Fruit fly (Drosophila melanogaster): Measurements from ENCODE around the gene CG32750.

The CG32750 gene

DNA sequence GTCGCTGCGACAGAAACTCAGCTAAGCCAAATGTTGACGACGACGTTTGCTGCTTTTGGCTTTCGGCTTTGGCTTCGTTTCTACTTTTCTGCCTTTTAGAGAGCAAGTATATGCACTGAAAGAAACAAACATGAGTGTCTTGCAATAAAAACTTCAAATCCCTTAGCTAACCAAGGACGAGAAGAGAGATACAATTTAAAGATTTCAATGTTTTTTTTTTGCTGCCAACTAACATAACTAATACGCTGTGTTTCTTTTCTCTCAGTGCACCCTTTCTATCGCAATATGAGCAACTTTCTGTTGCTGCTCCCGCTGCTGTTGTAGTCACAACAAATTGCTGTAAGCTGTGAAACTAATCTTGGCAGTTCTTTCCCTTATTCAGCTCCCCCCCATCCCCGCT is 16.8 kb downstream of the CG32750 start (continued):
- TF ChIP-seq CG16779 (tag; optimal IDR thresholded peaks at IDR 0.05), result no peak
- peak; percentile 54; the same call in 1 of the 3 replicates for TF ChIP-seq eg (GFP tag; IDR thresholded peaks at IDR 0.05)
- TF ChIP-seq CG11902 (GFP tag; optimal IDR thresholded peaks at IDR 0.05), result no peak
- TF ChIP-seq dac (GFP tag; optimal IDR thresholded peaks at IDR 0.05), result no peak
- TF ChIP-seq Hr38 (GFP tag; optimal IDR thresholded peaks at IDR 0.05), result no peak

DNA sequence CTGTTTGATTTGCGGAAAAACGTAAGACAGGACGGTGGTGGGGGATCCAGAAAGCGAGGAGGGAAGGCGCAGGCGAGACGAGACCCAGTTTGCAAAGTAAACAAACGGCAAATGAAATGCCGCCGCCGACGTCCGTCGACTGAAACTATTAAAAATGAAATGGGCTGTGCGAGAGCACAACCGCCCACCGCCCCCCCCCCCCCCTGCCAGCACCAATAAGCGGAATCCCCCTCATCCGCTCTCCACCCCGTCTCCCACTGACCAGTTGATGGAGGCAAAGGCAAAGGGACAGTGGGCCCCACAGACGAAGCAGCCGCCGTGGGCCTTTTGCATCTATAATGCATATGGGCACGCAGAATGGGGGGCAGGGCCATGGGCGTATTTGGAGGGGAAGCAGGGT is 29.5 kb downstream of the CG32750 start:
- TF ChIP-seq Met (GFP tag; optimal IDR thresholded peaks at IDR 0.05), result no peak
- TF ChIP-seq svp (GFP tag), result no peak
- no peak for TF ChIP-seq Hr38 (GFP tag; optimal IDR thresholded peaks at IDR 0.05)

DNA sequence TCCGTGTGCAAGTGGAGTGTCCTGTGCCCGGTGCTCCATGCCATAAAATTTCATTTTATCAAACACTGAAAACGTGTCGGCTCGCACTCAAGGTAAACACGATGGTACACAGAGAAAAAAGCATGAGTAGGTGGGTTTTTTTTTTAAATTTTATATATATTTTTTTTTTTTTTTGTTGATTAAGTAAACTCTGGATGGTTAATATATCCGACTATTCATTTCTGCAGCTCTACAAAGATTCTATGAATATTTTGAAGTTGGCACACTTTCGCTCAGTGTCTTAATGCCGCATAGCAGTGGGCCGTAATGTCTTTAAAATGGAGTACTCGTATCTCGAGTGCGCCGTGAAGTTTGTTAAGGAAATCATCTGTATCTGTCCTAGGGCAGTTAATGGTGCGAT is 44.3 kb downstream of the CG32750 start:
- no peak for TF ChIP-seq CG34406 (GFP tag; optimal IDR thresholded peaks at IDR 0.05)
- no peak for TF ChIP-seq cyc (GFP tag; optimal IDR thresholded peaks at IDR 0.05)
- TF ChIP-seq svp (GFP tag), result no peak
- TF ChIP-seq fd85E (GFP tag; optimal IDR thresholded peaks at IDR 0.05), result no peak
- no peak for TF ChIP-seq CG11902 (GFP tag; optimal IDR thresholded peaks at IDR 0.05)
- no peak for TF ChIP-seq Blimp-1 (GFP tag; optimal IDR thresholded peaks at IDR 0.05)
- no peak for TF ChIP-seq CG6808 (GFP tag; optimal IDR thresholded peaks at IDR 0.05)
- no peak for TF ChIP-seq Lpt (GFP tag; optimal IDR thresholded peaks at IDR 0.05)
- no peak for TF ChIP-seq CG31627 (GFP tag; optimal IDR thresholded peaks at IDR 0.05)

Measured in whole organism, prepupa.